Worm (Caenorhabditis elegans): Measurements from ENCODE around the gene gsp-1.

DNA sequence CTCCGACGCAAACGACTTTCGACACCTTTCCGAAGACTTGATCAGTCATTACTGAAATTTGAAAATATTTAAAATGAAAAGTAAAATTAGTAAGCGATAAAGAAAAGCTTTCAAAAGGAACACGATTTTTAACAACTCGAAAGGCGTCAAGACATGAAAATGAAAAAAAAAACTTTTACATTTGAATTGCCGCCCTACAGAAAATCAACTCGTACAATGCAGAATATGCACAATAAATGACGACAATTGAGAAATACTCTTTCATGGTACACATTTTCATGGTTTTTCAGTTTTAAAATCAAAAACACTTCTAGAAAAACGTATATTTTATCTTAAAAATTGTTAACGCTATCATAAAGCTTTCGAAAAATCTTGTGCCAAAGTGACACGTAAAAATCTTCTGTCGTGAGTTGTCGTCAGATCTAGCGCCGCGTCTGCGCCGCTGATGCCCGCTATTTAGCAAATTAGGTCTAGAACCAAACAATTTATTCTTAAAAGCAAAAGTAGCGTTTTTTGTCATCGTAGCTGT lies 20.7 kb upstream of the gsp-1 start, which contains the start of gene sqv-4:
- TF ChIP-seq lin-13 (tag; optimal IDR thresholded peaks at IDR 0.05) (no peak), ztf-11 (tag; optimal IDR thresholded peaks at IDR 0.05) (no peak)

All from whole organism, mixed stage, embryonic.